Worm (Caenorhabditis elegans) whole organism, late embryonic: ENCODE measurements around the gene F56A11.6.

ENCODE experiments used
- C08G9.2 ChIP-seq: sonication (generic microtip); optimal IDR thresholded peaks from 2 replicates; lab custom pipeline; 2016; ENCODE audit warnings: mild to moderate bottlenecking, missing genetic modification characterization, moderate library complexity, missing compliant biosample characterization
- C38D4.7 ChIP-seq: fragments of 200-800 bp; sonication (Bioruptor generic); optimal IDR thresholded peaks from 2 replicates; lab custom pipeline; 2018; ENCODE audit warnings: mild to moderate bottlenecking, missing genetic modification characterization, moderate library complexity, missing compliant biosample characterization
- F13H6.1 ChIP-seq: sonication (generic microtip); optimal IDR thresholded peaks from 2 replicates; lab custom pipeline; 2016; ENCODE audit warnings: missing genetic modification characterization, missing compliant biosample characterization
- Y22D7AL.16 ChIP-seq: sonication (generic microtip); optimal IDR thresholded peaks from 2 replicates; lab custom pipeline; 2016; ENCODE audit warnings: missing genetic modification characterization, missing compliant biosample characterization
- ahr-1 ChIP-seq: sonication (generic microtip); optimal IDR thresholded peaks from 2 replicates; lab custom pipeline; 2016; ENCODE audit warnings: missing genetic modification characterization, missing compliant biosample characterization
- ama-1 ChIP-seq: fragments of 150-350 bp; optimal IDR thresholded peaks from 2 replicates; lab custom pipeline; 2014
- ceh-14 ChIP-seq: sonication (generic microtip); optimal IDR thresholded peaks from 2 replicates; lab custom pipeline; 2016; ENCODE audit warnings: missing genotype, missing genetic modification characterization, missing compliant biosample characterization
- ceh-18 ChIP-seq: sonication (generic microtip); optimal IDR thresholded peaks from 2 replicates; lab custom pipeline; 2016; ENCODE audit warnings: missing genetic modification characterization, missing compliant biosample characterization
- ceh-19 ChIP-seq: fragments of 200-800 bp; sonication (Bioruptor generic); optimal IDR thresholded peaks from 2 replicates; lab custom pipeline; 2018; ENCODE audit warnings: mild to moderate bottlenecking, missing genetic modification characterization, missing compliant biosample characterization
- ceh-34 ChIP-seq: sonication (generic microtip); optimal IDR thresholded peaks from 2 replicates; lab custom pipeline; 2016; ENCODE audit warnings: mild to moderate bottlenecking, missing genetic modification characterization, missing compliant biosample characterization
- ceh-45 ChIP-seq: fragments of 200-800 bp; sonication (Bioruptor generic); IDR thresholded peaks from 2 replicates; pipeline ENCODE4 v1.3.6; 2022; ENCODE audit warnings: missing genetic modification reagents, missing genetic modification characterization, missing compliant biosample characterization
- ceh-9 ChIP-seq: sonication (generic microtip); optimal IDR thresholded peaks from 2 replicates; lab custom pipeline; 2016; ENCODE audit warnings: mild to moderate bottlenecking, missing genetic modification characterization, inconsistent platforms, missing compliant biosample characterization
- che-1 ChIP-seq: sonication (generic microtip); optimal IDR thresholded peaks from 2 replicates; lab custom pipeline; 2016; ENCODE audit warnings: mild to moderate bottlenecking, missing genetic modification characterization, missing compliant biosample characterization
- dve-1 ChIP-seq: sonication (generic microtip); optimal IDR thresholded peaks from 2 replicates; lab custom pipeline; 2017; ENCODE audit warnings: antibody characterized with exemption, mild to moderate bottlenecking, missing genetic modification characterization, missing compliant biosample characterization
- eyg-1 ChIP-seq: sonication (generic microtip); optimal IDR thresholded peaks from 2 replicates; lab custom pipeline; 2016; ENCODE audit warnings: missing genotype, missing genetic modification characterization, missing compliant biosample characterization
- fkh-6 ChIP-seq: sonication (generic microtip); optimal IDR thresholded peaks from 2 replicates; lab custom pipeline; 2016; ENCODE audit warnings: missing genetic modification characterization, missing compliant biosample characterization
- gmeb-2 ChIP-seq: sonication (generic microtip); optimal IDR thresholded peaks from 2 replicates; lab custom pipeline; 2016; ENCODE audit warnings: missing genetic modification characterization, inconsistent platforms, missing compliant biosample characterization
- hlh-30 ChIP-seq: sonication (generic microtip); optimal IDR thresholded peaks from 2 replicates; lab custom pipeline; 2017; ENCODE audit warnings: antibody characterized with exemption, missing genetic modification characterization, missing compliant biosample characterization; ENCODE audit not compliant: insufficient read depth
- hlh-8 ChIP-seq: sonication (generic microtip); optimal IDR thresholded peaks from 2 replicates; lab custom pipeline; 2016; ENCODE audit warnings: missing genotype, missing genetic modification characterization, missing compliant biosample characterization
- madf-2 ChIP-seq: sonication (generic microtip); optimal IDR thresholded peaks from 2 replicates; lab custom pipeline; 2017; ENCODE audit warnings: missing genetic modification characterization, missing compliant biosample characterization
- nfya-1 ChIP-seq: sonication (generic microtip); optimal IDR thresholded peaks from 2 replicates; lab custom pipeline; 2017; ENCODE audit warnings: missing genetic modification characterization, mild to moderate bottlenecking, missing compliant biosample characterization, antibody characterized with exemption, moderate library complexity
- nhr-11 ChIP-seq: fragments of 150-350 bp; optimal IDR thresholded peaks from 2 replicates; lab custom pipeline; 2014; ENCODE audit warnings: missing biosample characterization, missing genetic modification characterization
- npax-4 ChIP-seq: sonication (generic microtip); optimal IDR thresholded peaks from 2 replicates; lab custom pipeline; 2016; ENCODE audit warnings: missing genetic modification characterization, missing compliant biosample characterization
- odd-2 ChIP-seq: sonication (generic microtip); optimal IDR thresholded peaks from 2 replicates; lab custom pipeline; 2017; ENCODE audit warnings: antibody characterized with exemption, mild to moderate bottlenecking, missing genetic modification characterization, missing compliant biosample characterization
- pax-1 ChIP-seq: fragments of 150-350 bp; optimal IDR thresholded peaks from 2 replicates; lab custom pipeline; 2014; ENCODE audit warnings: missing biosample characterization, missing genetic modification characterization
- pha-4 ChIP-seq: fragments of 150-350 bp; optimal IDR thresholded peaks from 2 replicates; lab custom pipeline; 2018; ENCODE audit warnings: missing biosample characterization, missing genetic modification reagents, missing genetic modification characterization
- ref-2 ChIP-seq: sonication (generic microtip); optimal IDR thresholded peaks from 2 replicates; lab custom pipeline; 2016; ENCODE audit warnings: missing genetic modification characterization, missing compliant biosample characterization
- rnt-1 ChIP-seq: sonication (generic microtip); optimal IDR thresholded peaks from 2 replicates; lab custom pipeline; 2016; ENCODE audit warnings: missing genetic modification characterization, missing compliant biosample characterization
- sdc-2 ChIP-seq: sonication (generic microtip); optimal IDR thresholded peaks from 2 replicates; lab custom pipeline; 2016; ENCODE audit warnings: missing genotype, missing genetic modification characterization, missing compliant biosample characterization
- tbx-2 ChIP-seq: sonication (generic microtip); optimal IDR thresholded peaks from 2 replicates; lab custom pipeline; 2016; ENCODE audit warnings: missing genetic modification characterization, missing compliant biosample characterization
- unc-3 ChIP-seq, 2 experiments: fragments of 200-800 bp in 1 of 2; sonication (Bioruptor generic) in 1 of 2; sonication (generic microtip) in 1 of 2; conservative IDR thresholded peaks in 1 of 2; optimal IDR thresholded peaks in 1 of 2; 2 replicates each; pipeline versions ENCODE4 v1.3.6 to Lab custom; 2016 to 2022; ENCODE audit warnings: missing compliant biosample characterization in 2 of 2, missing genetic modification characterization in 2 of 2, missing genetic modification reagents in 1 of 2
- unc-42 ChIP-seq: sonication (generic microtip); optimal IDR thresholded peaks from 2 replicates; lab custom pipeline; 2016; ENCODE audit warnings: missing genotype, missing genetic modification characterization, missing compliant biosample characterization
- unc-86 ChIP-seq: sonication (generic microtip); optimal IDR thresholded peaks from 2 replicates; lab custom pipeline; 2016; ENCODE audit warnings: missing genetic modification characterization, missing compliant biosample characterization
- zip-5 ChIP-seq: sonication (generic microtip); optimal IDR thresholded peaks from 2 replicates; lab custom pipeline; 2016; ENCODE audit warnings: missing genetic modification characterization, missing compliant biosample characterization

Gene F56A11.6

ce11 chrIV:620324-620723 is 38.3 kb upstream of the F56A11.6 start (continued):
- TF ChIP-seq ceh-9 (tag; lab: Kevin White, UChicago) (peak; percentile 55), ceh-19 (GFP tag; lab: Kevin White, UChicago) (peak; percentile 80), Y22D7AL.16 (tag; lab: Kevin White, UChicago) (peak; percentile 34), ahr-1 (tag; lab: Kevin White, UChicago) (peak; percentile 22), C08G9.2 (tag; lab: Kevin White, UChicago) (peak; percentile 64), unc-3 (GFP tag; conservative IDR thresholded peaks at IDR 0.05; lab: Robert Waterston, UW) (peak; percentile 69; the same call in 1 of the 2 replicates), unc-3 (tag; optimal IDR thresholded peaks at IDR 0.05; lab: Kevin White, UChicago) (peak; percentile 54), hlh-30 (peak; percentile 13), F13H6.1 (peak; percentile 38), eyg-1 (peak; percentile 5), che-1 (peak; percentile 67), ceh-14 (peak; percentile 50), ref-2 (peak; percentile 66), hlh-8 (peak; percentile 4), odd-2 (tag; lab: Kevin White, UChicago) (peak; percentile 65), ceh-34 (tag; lab: Kevin White, UChicago) (peak; percentile 74)
- TF ChIP-seq, all 69 proteins: peak for 51

DNA sequence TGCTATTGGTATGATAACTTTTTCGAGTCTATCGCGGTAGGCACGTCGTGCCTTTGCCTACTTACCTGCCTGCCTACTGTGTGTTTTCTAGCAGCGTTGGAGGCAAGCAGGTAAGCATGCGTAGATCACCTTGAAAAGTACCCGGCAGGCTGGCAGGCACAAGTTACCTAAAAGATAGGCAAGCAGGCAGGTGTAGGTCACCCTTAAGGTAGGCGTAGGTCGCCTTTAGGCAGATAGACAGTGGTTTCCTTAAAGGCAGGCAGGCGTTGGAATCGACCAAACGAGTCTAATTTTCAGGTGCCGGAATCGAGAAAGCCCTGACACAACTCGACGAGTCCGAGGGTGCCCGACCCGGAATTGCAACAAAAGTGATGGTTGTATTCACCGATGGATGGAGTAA is 37.7 kb upstream of the F56A11.6 start:
- TF ChIP-seq ceh-9 (tag; lab: Kevin White, UChicago): no peak
- no peak for TF ChIP-seq sdc-2

DNA sequence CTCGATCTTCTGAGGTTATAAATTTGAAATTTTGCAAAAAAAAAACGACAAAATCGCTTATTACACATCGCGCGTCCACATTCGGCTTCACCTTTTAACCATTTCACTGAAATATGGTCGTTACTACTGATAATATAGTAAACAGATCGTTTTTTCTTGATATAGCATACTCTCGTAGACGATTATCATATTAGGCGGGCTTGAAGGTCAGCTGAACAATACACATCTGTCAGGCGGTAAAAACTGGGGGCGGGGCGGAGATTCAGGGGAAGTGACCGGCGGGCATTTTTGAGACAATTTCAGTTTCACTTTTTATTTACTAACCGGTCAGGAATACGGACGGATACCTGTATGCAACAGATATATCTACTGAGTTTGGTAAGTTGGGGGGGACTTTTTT is 33.2 kb upstream of the F56A11.6 start, which contains the start of gene C18H7.1:
TSS of gene C18H7.1 (plus strand) at position 301 of the 400 bp plus-strand sequence.
- TF ChIP-seq ceh-19 (GFP tag; lab: Kevin White, UChicago): no peak
- TF ChIP-seq pha-4 (tag; lab: Kevin White, UChicago): no peak
- TF ChIP-seq madf-2: no peak
- TF ChIP-seq Y22D7AL.16 (tag; lab: Kevin White, UChicago): no peak
- no peak for TF ChIP-seq ceh-9 (tag; lab: Kevin White, UChicago)
- no peak for TF ChIP-seq zip-5
- no peak for TF ChIP-seq dve-1 (tag; lab: Kevin White, UChicago)
- no peak for TF ChIP-seq ama-1
- no peak for TF ChIP-seq ceh-45 (GFP tag; lab: Robert Waterston, UW)
- no peak for TF ChIP-seq gmeb-2 (tag; lab: Kevin White, UChicago)
- TF ChIP-seq unc-3 (GFP tag; conservative IDR thresholded peaks at IDR 0.05; lab: Robert Waterston, UW): no peak
- no peak for TF ChIP-seq unc-3 (tag; optimal IDR thresholded peaks at IDR 0.05; lab: Kevin White, UChicago)
- no peak for TF ChIP-seq npax-4 (tag; lab: Kevin White, UChicago)
- TF ChIP-seq ceh-14: no peak
- TF ChIP-seq nhr-11: no peak
- no peak for TF ChIP-seq fkh-6
- TF ChIP-seq rnt-1: no peak
- TF ChIP-seq hlh-30: no peak
- TF ChIP-seq unc-86 (tag; lab: Kevin White, UChicago): no peak
- no peak for TF ChIP-seq tbx-2 (tag; lab: Kevin White, UChicago)

DNA sequence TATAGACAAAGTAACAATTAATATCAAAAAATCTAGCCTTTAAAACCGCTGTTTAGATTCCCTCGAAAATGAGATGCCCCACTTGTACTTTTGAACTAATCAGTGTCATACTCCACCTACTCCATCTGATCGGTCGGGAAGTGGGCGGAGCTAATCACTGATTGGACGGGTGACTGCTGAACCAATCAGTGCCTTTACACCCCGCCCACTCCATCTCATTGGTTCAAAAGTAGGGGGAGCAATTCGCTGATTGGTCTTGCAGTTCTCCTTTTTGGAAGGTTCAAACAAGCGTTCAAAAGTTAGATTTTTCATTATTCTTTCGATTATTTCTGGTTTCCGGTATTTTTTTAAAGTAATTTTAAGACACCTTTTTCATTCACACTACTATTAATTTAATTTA is 31.1 kb upstream of the F56A11.6 start:
- TF ChIP-seq nfya-1 (tag; lab: Kevin White, UChicago): peak; percentile 97
- no peak for TF ChIP-seq rnt-1
- TF ChIP-seq, all 69 proteins: peak for 1

ce11 chrIV:607628-608027 is 25.6 kb upstream of the F56A11.6 start:
- TF ChIP-seq ceh-14 (no peak), ceh-18 (tag; lab: Kevin White, UChicago) (peak; percentile 74), ceh-34 (tag; lab: Kevin White, UChicago) (no peak), rnt-1 (peak; percentile 22), pax-1 (tag; lab: Kevin White, UChicago) (no peak), hlh-8 (no peak), nfya-1 (tag; lab: Kevin White, UChicago) (peak; percentile 41), unc-42 (no peak), C38D4.7 (GFP tag; lab: Kevin White, UChicago) (no peak)
